Fruit fly (Drosophila melanogaster) whole organism, prepupa: ENCODE results near the gene smo.

Experiments used
- CG11294 ChIP-seq: fragments of 200-800 bp; sonication (Bioruptor generic); IDR thresholded peaks from 2 replicates; pipeline ENCODE4 v1.3.6; 2022; ENCODE audit warnings: missing biosample characterization, missing genetic modification characterization
- CG15336 ChIP-seq: fragments of 200-800 bp; sonication (Bioruptor generic); IDR thresholded peaks from 2 replicates; pipeline ENCODE4 v1.3.6; 2022; ENCODE audit warnings: missing biosample characterization, missing genetic modification characterization
- CG1621 ChIP-seq: fragments of 200-800 bp; sonication (Bioruptor generic); optimal IDR thresholded peaks from 3 replicates; lab custom pipeline; 2018; ENCODE audit warnings: missing biosample characterization, mild to moderate bottlenecking, missing genetic modification characterization
- CG3032 ChIP-seq: fragments of 200-800 bp; optimal IDR thresholded peaks from 2 replicates; lab custom pipeline; 2019; ENCODE audit warnings: missing biosample characterization, mild to moderate bottlenecking, missing genetic modification characterization, moderate library complexity
- CG31627 ChIP-seq: fragments of 200-800 bp; sonication (Bioruptor generic); optimal IDR thresholded peaks from 3 replicates; lab custom pipeline; 2016; ENCODE audit warnings: missing biosample characterization, missing genetic modification characterization
- CG6163 ChIP-seq: fragments of 200-800 bp; sonication (Bioruptor generic); IDR thresholded peaks from 3 replicates; pipeline ENCODE4 v1.3.6; 2022; ENCODE audit warnings: missing biosample characterization, missing genetic modification characterization
- CG6276 ChIP-seq: fragments of 200-800 bp; sonication (Bioruptor generic); optimal IDR thresholded peaks from 2 replicates; lab custom pipeline; 2017; ENCODE audit warnings: missing biosample characterization, mild to moderate bottlenecking, missing genetic modification characterization
- CG6792 ChIP-seq: fragments of 200-800 bp; sonication (Bioruptor generic); optimal IDR thresholded peaks from 3 replicates; lab custom pipeline; 2016; ENCODE audit warnings: missing biosample characterization, missing genetic modification characterization
- CG9139 ChIP-seq: fragments of 200-800 bp; sonication (Bioruptor generic); optimal IDR thresholded peaks from 3 replicates; lab custom pipeline; 2017; ENCODE audit warnings: missing biosample characterization, mild to moderate bottlenecking, missing genetic modification characterization
- Ets21C ChIP-seq: fragments of 200-800 bp; sonication (Bioruptor generic); optimal IDR thresholded peaks from 3 replicates; lab custom pipeline; 2016; ENCODE audit warnings: missing biosample characterization, missing genetic modification characterization
- Met ChIP-seq: fragments of 200-800 bp; sonication (Bioruptor generic); optimal IDR thresholded peaks from 3 replicates; lab custom pipeline; 2016; ENCODE audit warnings: missing biosample characterization, missing genetic modification characterization
- lz ChIP-seq: fragments of 200-800 bp; sonication (Bioruptor generic); optimal IDR thresholded peaks from 3 replicates; lab custom pipeline; 2016; ENCODE audit warnings: missing biosample characterization, missing genetic modification characterization
- pdm3 ChIP-seq: fragments of 200-800 bp; sonication (Bioruptor generic); optimal IDR thresholded peaks from 3 replicates; lab custom pipeline; 2016; ENCODE audit warnings: missing biosample characterization, missing genetic modification characterization

dm6 chr2L:305198-305597 lies 27.8 kb downstream of the smo start:
- TF ChIP-seq CG31627 (GFP tag; lab: Kevin White, UChicago) (no peak), CG6792 (GFP tag; lab: Kevin White, UChicago) (no peak), Met (GFP tag; lab: Kevin White, UChicago) (no peak), CG15336 (no peak), CG9139 (GFP tag; lab: Kevin White, UChicago) (no peak), CG6276 (GFP tag; lab: Kevin White, UChicago) (no peak), pdm3 (GFP tag; lab: Kevin White, UChicago) (no peak), CG11294 (GFP tag; lab: Robert Waterston, UW) (no peak), CG3032 (tag; lab: Kevin White, UChicago) (no peak), CG6163 (GFP tag; lab: Robert Waterston, UW) (no peak), CG1621 (tag; lab: Kevin White, UChicago) (no peak), Ets21C (GFP tag; lab: Kevin White, UChicago) (no peak), lz (GFP tag; lab: Kevin White, UChicago) (no peak)
